Fruit fly (Drosophila melanogaster) whole organism, pupa: Measurements from ENCODE around the gene CG31223.

Source experiments
- CG10348 ChIP-seq: fragments of 200-800 bp; sonication (Bioruptor generic); IDR thresholded peaks from 2 replicates; pipeline ENCODE4 v1.3.6; 2022; ENCODE audit warnings: missing biosample characterization, missing genetic modification characterization
- CG12605 ChIP-seq: fragments of 200-800 bp; sonication (Bioruptor generic); IDR thresholded peaks from 2 replicates; pipeline ENCODE4 v1.3.6; 2022; ENCODE audit warnings: missing biosample characterization, missing genetic modification characterization
- CG13204 ChIP-seq: fragments of 200-800 bp; sonication (Bioruptor generic); optimal IDR thresholded peaks from 2 replicates; lab custom pipeline; 2018; ENCODE audit warnings: missing biosample characterization, mild to moderate bottlenecking, missing genetic modification characterization, moderate library complexity
- CG14655 ChIP-seq: fragments of 200-800 bp; sonication (Bioruptor generic); optimal IDR thresholded peaks from 3 replicates; lab custom pipeline; 2017; ENCODE audit warnings: mild to moderate bottlenecking, missing biosample characterization, missing genetic modification reagents, missing genetic modification characterization
- CG15710 ChIP-seq: fragments of 200-800 bp; sonication (Bioruptor generic); optimal IDR thresholded peaks from 2 replicates; lab custom pipeline; 2018; ENCODE audit warnings: missing biosample characterization, mild to moderate bottlenecking, missing genetic modification characterization, moderate library complexity
- CG17806 ChIP-seq: fragments of 200-800 bp; sonication (Bioruptor generic); optimal IDR thresholded peaks from 2 replicates; lab custom pipeline; 2018; ENCODE audit warnings: missing biosample characterization, mild to moderate bottlenecking, missing genetic modification characterization, moderate library complexity
- CG32121 ChIP-seq: fragments of 200-800 bp; sonication (Bioruptor generic); IDR thresholded peaks from 2 replicates; pipeline ENCODE4 v1.3.6; 2022; ENCODE audit warnings: missing biosample characterization, missing genetic modification characterization
- CG34367 ChIP-seq: fragments of 200-800 bp; sonication (Bioruptor generic); optimal IDR thresholded peaks from 2 replicates; lab custom pipeline; 2018; ENCODE audit warnings: missing biosample characterization, mild to moderate bottlenecking, missing genetic modification characterization
- CG4496 ChIP-seq: fragments of 200-800 bp; sonication (Bioruptor generic); IDR thresholded peaks from 3 replicates; pipeline ENCODE4 v1.3.6; 2022; ENCODE audit warnings: missing biosample characterization, missing genetic modification characterization
- CG8159 ChIP-seq: fragments of 200-800 bp; sonication (Bioruptor generic); optimal IDR thresholded peaks from 3 replicates; lab custom pipeline; 2018; ENCODE audit warnings: missing biosample characterization, mild to moderate bottlenecking, missing genetic modification characterization, moderate library complexity
- CG8301 ChIP-seq: fragments of 200-800 bp; sonication (Bioruptor generic); optimal IDR thresholded peaks from 2 replicates; lab custom pipeline; 2018; ENCODE audit warnings: missing biosample characterization, mild to moderate bottlenecking, missing genetic modification characterization
- CG9948 ChIP-seq: fragments of 200-800 bp; sonication (Bioruptor generic); optimal IDR thresholded peaks from 2 replicates; lab custom pipeline; 2018; ENCODE audit warnings: missing biosample characterization, mild to moderate bottlenecking, missing genetic modification characterization, moderate library complexity
- D1 ChIP-seq: fragments of 200-800 bp; sonication (Bioruptor generic); optimal IDR thresholded peaks from 2 replicates; lab custom pipeline; 2018; ENCODE audit warnings: missing biosample characterization, mild to moderate bottlenecking, missing genetic modification characterization, moderate library complexity
- EcR ChIP-seq: fragments of 200-800 bp; sonication (Bioruptor generic); optimal IDR thresholded peaks from 3 replicates; lab custom pipeline; 2019; ENCODE audit warnings: missing biosample characterization, missing genetic modification characterization, mild to moderate bottlenecking, moderate library complexity, missing genetic modification reagents
- Ets98B ChIP-seq: fragments of 200-800 bp; sonication (Bioruptor generic); IDR thresholded peaks from 2 replicates; pipeline ENCODE4 v1.3.6; 2022; ENCODE audit warnings: missing biosample characterization, missing genetic modification characterization
- Pif1A ChIP-seq: fragments of 200-800 bp; sonication (Bioruptor generic); optimal IDR thresholded peaks from 3 replicates; lab custom pipeline; 2016; ENCODE audit warnings: missing biosample characterization, missing genetic modification characterization
- Pif1B ChIP-seq: fragments of 200-800 bp; sonication (Bioruptor generic); optimal IDR thresholded peaks from 3 replicates; lab custom pipeline; 2016; ENCODE audit warnings: missing biosample characterization, missing genetic modification characterization
- Snoo ChIP-seq: fragments of 200-800 bp; sonication (Bioruptor generic); optimal IDR thresholded peaks from 3 replicates; lab custom pipeline; 2017; ENCODE audit warnings: missing biosample characterization, mild to moderate bottlenecking, missing genetic modification characterization, inconsistent platforms
- fd96Ca ChIP-seq: fragments of 200-800 bp; sonication (Bioruptor generic); IDR thresholded peaks from 3 replicates; pipeline ENCODE4 v1.3.6; 2022; ENCODE audit warnings: missing biosample characterization, missing genetic modification characterization
- gl ChIP-seq: fragments of 200-800 bp; sonication (Bioruptor generic); optimal IDR thresholded peaks from 2 replicates; lab custom pipeline; 2018; ENCODE audit warnings: missing biosample characterization, mild to moderate bottlenecking, missing genetic modification characterization
- rn ChIP-seq: fragments of 200-800 bp; sonication (Bioruptor generic); IDR thresholded peaks from 2 replicates; pipeline ENCODE4 v1.3.6; 2022; ENCODE audit warnings: missing biosample characterization, missing genetic modification characterization

Gene CG31223

dm6 chr3R:20784436-20785368 is 46.2 kb upstream of the CG31223 start:
- TF ChIP-seq Snoo (tag; lab: Kevin White, UChicago) (peak; percentile 7), D1 (tag; lab: Kevin White, UChicago) (no peak), Pif1B (GFP tag; lab: Kevin White, UChicago) (no peak), Ets98B (GFP tag; lab: Robert Waterston, UW) (peak; percentile 84), CG8301 (tag; lab: Kevin White, UChicago) (peak; percentile 12), Pif1A (no peak), CG8159 (tag; lab: Kevin White, UChicago) (peak; percentile 41), CG34367 (tag; lab: Kevin White, UChicago) (no peak), CG9948 (no peak), fd96Ca (GFP tag; lab: Robert Waterston, UW) (peak; percentile 81), CG12605 (peak; percentile 75), CG14655 (GFP tag; lab: Kevin White, UChicago) (peak; percentile 37), CG10348 (GFP tag; lab: Robert Waterston, UW) (0 out of 2 replicates have a peak, but pooled peaks have one; percentile 8), rn (peak; percentile 43; the same call in 1 of the 2 replicates), CG32121 (GFP tag; lab: Robert Waterston, UW) (peak; percentile 92), CG15710 (tag; lab: Kevin White, UChicago) (peak; percentile 21), CG17806 (tag; lab: Kevin White, UChicago) (no peak), CG13204 (GFP tag; lab: Kevin White, UChicago) (peak; percentile 84), EcR (GFP tag; lab: Kevin White, UChicago) (peak; percentile 64), CG4496 (peak; percentile 82), gl (tag; lab: Kevin White, UChicago) (peak; percentile 18)

- no peak for TF ChIP-seq CG34367 (tag; lab: Kevin White, UChicago)
- no peak for TF ChIP-seq Pif1A
- no peak for TF ChIP-seq CG8301 (tag; lab: Kevin White, UChicago)
- no peak for TF ChIP-seq CG10348 (GFP tag; lab: Robert Waterston, UW)
- TF ChIP-seq CG8159 (tag; lab: Kevin White, UChicago) = no peak
- no peak for TF ChIP-seq Pif1B (GFP tag; lab: Kevin White, UChicago)
- TF ChIP-seq CG4496 = no peak
- no peak for TF ChIP-seq CG9948
- TF ChIP-seq D1 (tag; lab: Kevin White, UChicago) = no peak
- no peak for TF ChIP-seq fd96Ca (GFP tag; lab: Robert Waterston, UW)
- TF ChIP-seq rn = no peak
These were observed 42.4 kb upstream of the CG31223 start for dm6 chr3R:20788559-20788958.

dm6 chr3R:20790437-20790836 is 40.5 kb upstream of the CG31223 start:
- TF ChIP-seq rn = no peak
- TF ChIP-seq CG8159 (tag; lab: Kevin White, UChicago) = no peak
- peak; percentile 63 for TF ChIP-seq CG12605
- no peak for TF ChIP-seq CG10348 (GFP tag; lab: Robert Waterston, UW)
- TF ChIP-seq D1 (tag; lab: Kevin White, UChicago) = no peak
- no peak for TF ChIP-seq CG14655 (GFP tag; lab: Kevin White, UChicago)
- no peak for TF ChIP-seq Pif1A
- TF ChIP-seq CG34367 (tag; lab: Kevin White, UChicago) = no peak
- peak; percentile 79 for TF ChIP-seq CG32121 (GFP tag; lab: Robert Waterston, UW)
- no peak for TF ChIP-seq CG8301 (tag; lab: Kevin White, UChicago)
- peak; percentile 65 for TF ChIP-seq Ets98B (GFP tag; lab: Robert Waterston, UW)
- peak; percentile 79 for TF ChIP-seq CG4496
- TF ChIP-seq fd96Ca (GFP tag; lab: Robert Waterston, UW) = no peak
- no peak for TF ChIP-seq Pif1B (GFP tag; lab: Kevin White, UChicago)
- no peak for TF ChIP-seq CG13204 (GFP tag; lab: Kevin White, UChicago)
- TF ChIP-seq, all 21 proteins: peak for 4

dm6 chr3R:20791212-20791789 is 39.6 kb upstream of the CG31223 start:
- peak; percentile 90 for TF ChIP-seq EcR (GFP tag; lab: Kevin White, UChicago)
- TF ChIP-seq CG34367 (tag; lab: Kevin White, UChicago) = no peak
- 0 out of 3 replicates have a peak, but pooled peaks have one; percentile 25 for TF ChIP-seq CG4496

dm6 chr3R:20796949-20797348 is 34.0 kb upstream of the CG31223 start:
- TF ChIP-seq D1 (tag; lab: Kevin White, UChicago) (no peak), Pif1A (no peak), CG13204 (GFP tag; lab: Kevin White, UChicago) (no peak), CG8159 (tag; lab: Kevin White, UChicago) (no peak), CG17806 (tag; lab: Kevin White, UChicago) (no peak)

dm6 chr3R:20802253-20802652 is 28.7 kb upstream of the CG31223 start:
- TF ChIP-seq EcR (GFP tag; lab: Kevin White, UChicago) (no peak), CG4496 (no peak), CG32121 (GFP tag; lab: Robert Waterston, UW) (no peak)
